Worm (Caenorhabditis elegans): Measurements from ENCODE around the gene F46G10.4.

- TF ChIP-seq med-1 (GFP tag; optimal IDR thresholded peaks at IDR 0.05; ENCODE audit: insufficient read depth) (no peak), ztf-29 (GFP tag; IDR thresholded peaks at IDR 0.05) (no peak), klf-2 (GFP tag; conservative IDR thresholded peaks at IDR 0.05) (no peak), flt-1 (GFP tag; IDR thresholded peaks at IDR 0.05) (no peak), T22C8.4 (GFP tag; IDR thresholded peaks at IDR 0.05) (no peak)
These were observed 40.8 kb upstream of the F46G10.4 start for ce11 chrX:13293023-13293422.
